Worm (Caenorhabditis elegans) whole organism, early embryonic: ENCODE data around the gene ucr-1.

Source experiments
- B0310.2 ChIP-seq: sonication (generic microtip); optimal IDR thresholded peaks from 2 replicates; lab custom pipeline; 2016; ENCODE audit warnings: mild to moderate bottlenecking, missing genetic modification characterization, missing compliant biosample characterization
- F13C5.2 ChIP-seq: sonication (generic microtip); optimal IDR thresholded peaks from 2 replicates; lab custom pipeline; 2017; ENCODE audit warnings: mild to moderate bottlenecking, missing genetic modification characterization, inconsistent platforms, missing compliant biosample characterization
- aly-1 ChIP-seq: sonication (generic microtip); optimal IDR thresholded peaks from 2 replicates; lab custom pipeline; 2016; ENCODE audit warnings: missing genetic modification characterization, missing compliant biosample characterization
- ama-1 ChIP-seq: fragments of 150-350 bp; optimal IDR thresholded peaks from 2 replicates; lab custom pipeline; 2014
- ceh-13 ChIP-seq: fragments of 200-800 bp; sonication (Bioruptor generic); optimal IDR thresholded peaks from 2 replicates; lab custom pipeline; 2018; ENCODE audit warnings: mild to moderate bottlenecking, missing genetic modification characterization, missing compliant biosample characterization
- ceh-36 ChIP-seq: sonication (generic microtip); optimal IDR thresholded peaks from 2 replicates; lab custom pipeline; 2016; ENCODE audit warnings: missing genetic modification characterization, inconsistent platforms, missing compliant biosample characterization
- ets-7 ChIP-seq: sonication (generic microtip); optimal IDR thresholded peaks from 2 replicates; lab custom pipeline; 2016; ENCODE audit warnings: missing genotype, missing genetic modification characterization, missing compliant biosample characterization
- flt-1 ChIP-seq: fragments of 200-800 bp; sonication (Bioruptor generic); IDR thresholded peaks from 2 replicates; pipeline ENCODE4 v1.3.6; 2022; ENCODE audit warnings: missing genetic modification characterization, missing compliant biosample characterization
- hmbx-1 ChIP-seq: sonication (generic microtip); optimal IDR thresholded peaks from 2 replicates; lab custom pipeline; 2016; ENCODE audit warnings: mild to moderate bottlenecking, missing genetic modification characterization, missing compliant biosample characterization
- hmg-4 ChIP-seq: fragments of 200-800 bp; sonication (Bioruptor generic); optimal IDR thresholded peaks from 2 replicates; lab custom pipeline; 2018; ENCODE audit warnings: mild to moderate bottlenecking, missing genetic modification characterization, missing compliant biosample characterization
- hnd-1 ChIP-seq: sonication (generic microtip); optimal IDR thresholded peaks from 2 replicates; lab custom pipeline; 2016; ENCODE audit warnings: missing genetic modification characterization, missing compliant biosample characterization
- pes-1 ChIP-seq: fragments of 200-800 bp; sonication (Bioruptor generic); IDR thresholded peaks from 2 replicates; pipeline ENCODE4 v1.3.6; 2022; ENCODE audit warnings: missing genetic modification reagents, missing genetic modification characterization, missing compliant biosample characterization
- scrt-1 ChIP-seq: fragments of 200-800 bp; sonication (Bioruptor generic); IDR thresholded peaks from 2 replicates; pipeline ENCODE4 v1.3.6; 2022; ENCODE audit warnings: missing genetic modification characterization, missing compliant biosample characterization
- sea-1 ChIP-seq: fragments of 200-800 bp; sonication (Bioruptor generic); conservative IDR thresholded peaks from 2 replicates; pipeline ENCODE4 v1.3.6; 2022; ENCODE audit warnings: missing genetic modification characterization, missing compliant biosample characterization
- tbx-11 ChIP-seq: fragments of 200-800 bp; sonication (Bioruptor generic); IDR thresholded peaks from 2 replicates; pipeline ENCODE4 v1.3.6; 2022; ENCODE audit warnings: missing genetic modification characterization, missing compliant biosample characterization
- tbx-37 ChIP-seq: fragments of 200-800 bp; sonication (Bioruptor generic); conservative IDR thresholded peaks from 2 replicates; pipeline ENCODE4 v1.3.6; 2022; ENCODE audit warnings: missing genetic modification reagents, missing genetic modification characterization, missing compliant biosample characterization
- tra-4 ChIP-seq: sonication (generic microtip); optimal IDR thresholded peaks from 2 replicates; lab custom pipeline; 2017; ENCODE audit warnings: missing genetic modification characterization, missing compliant biosample characterization

The ucr-1 gene

DNA sequence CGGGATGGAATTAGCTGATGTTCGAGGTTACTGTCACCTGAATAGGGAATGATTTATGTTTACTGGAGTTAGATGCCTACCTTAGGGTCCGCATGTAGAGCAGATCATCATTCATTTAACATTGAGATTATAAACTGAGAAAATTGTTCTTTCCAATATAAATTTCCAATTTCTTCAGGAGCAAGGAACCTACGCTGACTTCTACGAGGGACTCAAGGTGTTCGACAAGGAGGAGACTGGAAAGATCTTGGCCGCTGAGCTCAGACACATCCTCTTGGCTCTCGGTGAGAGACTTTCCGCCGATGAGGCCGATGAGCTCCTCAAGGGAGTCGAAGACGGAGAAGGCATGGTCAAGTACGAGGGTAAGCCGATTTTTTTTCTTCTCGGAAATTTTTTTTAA lies 25.4 kb upstream of the ucr-1 start:
- TF ChIP-seq ceh-13 (no peak), scrt-1 (GFP tag; lab: Robert Waterston, UW) (no peak), hmbx-1 (tag; lab: Kevin White, UChicago) (no peak)

DNA sequence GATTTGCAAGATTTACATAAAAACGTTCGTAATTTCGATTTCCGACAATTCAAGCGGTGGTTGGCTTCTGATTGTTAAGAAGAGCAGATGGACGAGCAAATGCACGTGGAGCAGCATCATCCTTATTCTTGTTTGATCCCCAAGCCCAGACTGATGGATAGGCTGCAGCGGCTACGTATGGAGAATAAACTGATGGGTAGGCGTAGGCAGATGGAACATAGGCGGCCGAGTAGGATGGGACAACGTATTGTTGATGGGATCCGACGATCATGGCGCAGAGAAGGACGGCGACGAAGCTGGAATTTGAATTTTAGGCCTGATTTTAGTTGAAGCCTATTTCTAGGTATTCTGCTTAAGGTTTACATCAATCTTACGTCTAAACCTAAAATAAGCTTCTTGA lies 23.7 kb upstream of the ucr-1 start:
- TF ChIP-seq tbx-11 (GFP tag; lab: Robert Waterston, UW) = no peak
- TF ChIP-seq ceh-13 = no peak
- TF ChIP-seq flt-1 (GFP tag; lab: Robert Waterston, UW) = no peak
- no peak for TF ChIP-seq hmg-4 (GFP tag; lab: Kevin White, UChicago)
- no peak for TF ChIP-seq tbx-37 (GFP tag; lab: Robert Waterston, UW)
- TF ChIP-seq scrt-1 (GFP tag; lab: Robert Waterston, UW) = no peak
- TF ChIP-seq ceh-36 (tag; lab: Kevin White, UChicago) = no peak
- no peak for TF ChIP-seq ets-7 (tag; lab: Kevin White, UChicago)
- no peak for TF ChIP-seq F13C5.2
- no peak for TF ChIP-seq aly-1 (tag; lab: Kevin White, UChicago)
- TF ChIP-seq pes-1 (GFP tag; lab: Robert Waterston, UW) = no peak
- no peak for TF ChIP-seq tra-4 (tag; lab: Kevin White, UChicago)

DNA sequence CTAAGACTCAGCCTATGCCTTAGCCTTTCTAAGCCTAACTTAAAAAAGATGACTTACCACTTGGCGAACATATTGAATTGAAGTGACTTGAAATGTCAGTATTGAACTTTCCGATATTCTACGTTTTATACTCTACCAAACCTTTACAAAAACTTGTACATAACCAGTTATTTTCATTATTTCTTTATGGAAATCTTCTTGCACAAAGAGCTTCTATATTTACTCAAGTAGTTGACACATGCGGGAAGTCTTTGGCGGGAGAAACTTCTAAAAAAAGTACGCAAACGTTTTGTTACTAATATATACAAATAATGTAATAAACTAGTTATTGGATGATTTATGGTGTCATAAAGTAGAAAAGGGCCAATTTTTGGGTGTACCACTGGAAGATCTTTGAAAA lies 23.3 kb upstream of the ucr-1 start, which contains the start of gene nspb-12:
nspb-12 (minus strand) TSS at position 101 of the 400 bp plus-strand sequence.
- TF ChIP-seq ceh-36 (tag; lab: Kevin White, UChicago) = no peak
- no peak for TF ChIP-seq ceh-13
- TF ChIP-seq pes-1 (GFP tag; lab: Robert Waterston, UW) = no peak

DNA sequence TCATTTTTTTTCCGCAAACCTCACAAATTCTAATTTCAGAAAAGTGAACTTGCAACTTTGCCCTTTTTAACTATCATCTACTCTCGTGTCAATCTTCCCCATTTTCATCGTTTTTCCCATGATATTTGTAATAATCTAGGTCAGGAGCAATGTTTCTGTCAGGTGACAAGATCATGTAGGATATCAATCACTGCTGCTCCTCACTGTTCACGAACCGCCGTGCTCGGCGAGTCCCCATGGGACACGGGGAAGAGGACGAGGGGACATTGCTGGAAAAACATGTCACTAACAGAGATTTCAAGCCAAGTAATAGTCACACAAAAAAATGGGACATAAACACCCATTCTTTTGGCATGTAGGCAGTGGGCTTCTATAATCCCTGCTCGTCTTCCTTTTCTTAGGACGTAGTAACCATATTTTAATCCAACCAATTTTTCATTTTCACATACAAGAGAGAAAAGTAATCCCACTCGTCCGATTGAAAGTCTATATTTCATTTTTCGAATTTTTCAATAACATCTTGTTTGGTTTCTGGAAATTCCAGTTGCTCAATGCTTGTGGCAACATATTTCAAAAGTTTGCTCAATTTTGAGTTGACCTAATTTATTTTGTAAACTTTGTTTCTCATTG lies 21.0 kb upstream of the ucr-1 start:
- no peak for TF ChIP-seq ceh-13
- no peak for TF ChIP-seq hmg-4 (GFP tag; lab: Kevin White, UChicago)
- no peak for TF ChIP-seq pes-1 (GFP tag; lab: Robert Waterston, UW)
- TF ChIP-seq B0310.2 = no peak
- TF ChIP-seq flt-1 (GFP tag; lab: Robert Waterston, UW) = no peak
- no peak for TF ChIP-seq aly-1 (tag; lab: Kevin White, UChicago)
- no peak for TF ChIP-seq F13C5.2
- no peak for TF ChIP-seq scrt-1 (GFP tag; lab: Robert Waterston, UW)
- TF ChIP-seq sea-1 = no peak
- TF ChIP-seq tbx-37 (GFP tag; lab: Robert Waterston, UW) = no peak
- no peak for TF ChIP-seq hnd-1 (tag; lab: Kevin White, UChicago)
- TF ChIP-seq ama-1 (lab: Kevin White, UChicago) = no peak
- no peak for TF ChIP-seq ets-7 (tag; lab: Kevin White, UChicago)
- TF ChIP-seq hmbx-1 (tag; lab: Kevin White, UChicago) = no peak
- TF ChIP-seq tra-4 (tag; lab: Kevin White, UChicago) = no peak
- no peak for TF ChIP-seq tbx-11 (GFP tag; lab: Robert Waterston, UW)
- TF ChIP-seq ceh-36 (tag; lab: Kevin White, UChicago) = no peak

DNA sequence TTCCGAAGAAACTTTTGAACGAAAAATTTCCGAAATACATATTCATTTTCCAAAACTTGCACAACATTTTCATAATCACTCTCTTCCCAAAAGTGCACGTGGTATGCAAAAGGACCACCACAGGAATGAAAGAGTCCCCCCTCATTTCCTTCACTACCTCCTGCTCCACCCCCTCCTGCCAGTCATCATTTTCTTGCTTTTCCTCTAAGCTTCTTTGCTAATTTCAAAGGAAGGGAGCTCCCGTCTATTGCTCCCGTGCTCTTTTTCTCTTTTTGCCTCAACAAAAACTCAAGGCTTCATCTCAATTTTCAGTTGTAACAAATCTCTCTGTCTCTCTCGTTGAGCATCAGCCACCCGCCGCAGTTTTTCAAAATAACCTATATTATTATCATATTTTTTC lies 19.1 kb upstream of the ucr-1 start:
- TF ChIP-seq pes-1 (GFP tag; lab: Robert Waterston, UW) (no peak), sea-1 (no peak)

DNA sequence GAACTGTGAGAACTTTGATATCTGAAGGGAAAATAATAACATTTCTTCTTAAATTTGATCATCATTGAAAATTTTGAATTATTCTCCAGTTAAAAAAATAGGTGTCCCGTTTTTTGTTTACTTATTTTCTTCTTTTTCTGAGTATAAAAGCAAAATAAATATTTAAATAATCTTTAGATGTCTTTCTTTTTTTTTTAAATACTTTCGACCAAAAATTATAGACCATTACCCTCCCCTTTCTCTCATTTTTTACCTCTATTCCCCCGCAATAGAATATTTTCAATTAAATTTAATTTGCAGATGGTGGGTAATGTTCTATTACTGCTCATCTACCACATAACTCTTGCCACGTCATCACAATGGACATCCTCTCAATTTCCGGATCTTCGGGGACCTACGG lies 18.2 kb upstream of the ucr-1 start, which contains the start of gene molo-1:
molo-1 (plus strand) TSS at position 301 of the 400 bp plus-strand sequence.
- TF ChIP-seq ceh-13 (no peak), hmbx-1 (tag; lab: Kevin White, UChicago) (no peak), ets-7 (tag; lab: Kevin White, UChicago) (no peak), tbx-11 (GFP tag; lab: Robert Waterston, UW) (no peak), B0310.2 (no peak), F13C5.2 (no peak), flt-1 (GFP tag; lab: Robert Waterston, UW) (no peak), sea-1 (no peak), pes-1 (GFP tag; lab: Robert Waterston, UW) (no peak), hnd-1 (tag; lab: Kevin White, UChicago) (no peak), scrt-1 (GFP tag; lab: Robert Waterston, UW) (no peak), tbx-37 (GFP tag; lab: Robert Waterston, UW) (no peak), ceh-36 (tag; lab: Kevin White, UChicago) (no peak), tra-4 (tag; lab: Kevin White, UChicago) (no peak), ama-1 (lab: Kevin White, UChicago) (no peak), hmg-4 (GFP tag; lab: Kevin White, UChicago) (no peak), aly-1 (tag; lab: Kevin White, UChicago) (no peak)

DNA sequence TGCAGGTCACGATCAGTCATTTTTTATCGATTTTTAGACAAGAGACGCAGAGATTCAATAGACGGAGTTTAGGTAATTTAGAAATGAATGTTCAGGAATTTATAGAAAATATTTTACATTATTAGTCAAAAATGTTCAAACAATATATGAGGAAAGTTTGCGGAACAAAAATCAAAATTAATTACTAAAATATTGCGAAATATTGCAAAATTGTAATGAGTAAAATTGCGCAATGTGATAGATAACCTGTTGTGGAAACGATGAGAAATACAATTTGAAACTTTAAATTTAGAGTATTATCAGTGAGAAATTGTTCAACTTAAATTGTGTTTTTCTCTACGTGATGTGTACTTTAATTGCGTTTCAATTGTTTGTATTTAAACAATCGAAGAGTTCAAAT lies 10.9 kb upstream of the ucr-1 start, which contains the start of gene F56D2.5:
F56D2.5 (minus strand) TSS at position 371 of the 400 bp plus-strand sequence.
- no peak for TF ChIP-seq tbx-11 (GFP tag; lab: Robert Waterston, UW)
- no peak for TF ChIP-seq ama-1 (lab: Kevin White, UChicago)
- no peak for TF ChIP-seq scrt-1 (GFP tag; lab: Robert Waterston, UW)
- TF ChIP-seq F13C5.2 = no peak
- TF ChIP-seq ets-7 (tag; lab: Kevin White, UChicago) = no peak
- TF ChIP-seq ceh-13 = no peak
- TF ChIP-seq aly-1 (tag; lab: Kevin White, UChicago) = no peak
- TF ChIP-seq flt-1 (GFP tag; lab: Robert Waterston, UW) = no peak
- no peak for TF ChIP-seq hmbx-1 (tag; lab: Kevin White, UChicago)
- TF ChIP-seq sea-1 = no peak
- no peak for TF ChIP-seq tra-4 (tag; lab: Kevin White, UChicago)
- no peak for TF ChIP-seq ceh-36 (tag; lab: Kevin White, UChicago)
- TF ChIP-seq hnd-1 (tag; lab: Kevin White, UChicago) = no peak
- TF ChIP-seq pes-1 (GFP tag; lab: Robert Waterston, UW) = no peak
- no peak for TF ChIP-seq hmg-4 (GFP tag; lab: Kevin White, UChicago)
- no peak for TF ChIP-seq tbx-37 (GFP tag; lab: Robert Waterston, UW)
- no peak for TF ChIP-seq B0310.2
